Worm (Caenorhabditis elegans) whole organism, L1 larva: Measurements from ENCODE around the gene riok-3.

ENCODE experiments used
- C04F5.9 ChIP-seq: sonication (generic microtip); optimal IDR thresholded peaks from 2 replicates; lab custom pipeline; 2016; ENCODE audit warnings: missing genetic modification characterization, missing compliant biosample characterization
- F16B12.6 ChIP-seq: fragments of 150-350 bp; optimal IDR thresholded peaks from 2 replicates; lab custom pipeline; 2014; ENCODE audit warnings: missing biosample characterization, missing genetic modification characterization
- ama-1 ChIP-seq: fragments of 150-350 bp; optimal IDR thresholded peaks from 2 replicates; lab custom pipeline; 2014
- blmp-1 ChIP-seq: fragments of 150-350 bp; optimal IDR thresholded peaks from 2 replicates; lab custom pipeline; 2014; ENCODE audit warnings: missing biosample characterization, missing genetic modification characterization
- ceh-82 ChIP-seq, 3 experiments: fragments of 150-350 bp in 1 of 3; sonication (generic microtip) in 2 of 3; optimal IDR thresholded peaks; 2 replicates each; lab custom pipeline; 2014 to 2017; ENCODE audit warnings: missing biosample characterization in 3 of 3, missing genetic modification characterization in 3 of 3
- ceh-90 ChIP-seq: sonication (generic microtip); optimal IDR thresholded peaks from 2 replicates; lab custom pipeline; 2016; ENCODE audit warnings: missing genetic modification characterization, missing compliant biosample characterization
- dpl-1 ChIP-seq, 3 experiments: fragments of 150-350 bp in 2 of 3; sonication (generic microtip) in 1 of 3; optimal IDR thresholded peaks; 2 replicates each; lab custom pipeline; 2014 to 2017; ENCODE audit warnings: missing biosample characterization in 3 of 3, missing genetic modification characterization in 3 of 3, missing genetic modification reagents in 3 of 3
- dsc-1 ChIP-seq: sonication (generic microtip); optimal IDR thresholded peaks from 2 replicates; lab custom pipeline; 2016; ENCODE audit warnings: mild to moderate bottlenecking, missing genetic modification characterization, missing compliant biosample characterization
- efl-1 ChIP-seq, 4 experiments: fragments of 150-350 bp; optimal IDR thresholded peaks in 3 of 4; peaks in 1 of 4; 1 replicate in 1 of 4; 2 replicates in 3 of 4; lab custom pipeline; 2014; ENCODE audit warnings: missing biosample characterization in 2 of 4, missing genetic modification characterization in 2 of 4, missing genetic modification reagents in 2 of 4
- egl-27 ChIP-seq, 2 experiments: fragments of 150-350 bp in 1 of 2; sonication (generic microtip); optimal IDR thresholded peaks; 3 replicates each; lab custom pipeline; 2017 to 2018; ENCODE audit warnings: missing biosample characterization in 2 of 2, missing genetic modification characterization in 2 of 2, missing genetic modification reagents in 2 of 2
- elt-2 ChIP-seq: sonication (generic microtip); optimal IDR thresholded peaks from 2 replicates; lab custom pipeline; 2016; ENCODE audit warnings: missing genetic modification characterization, mild to moderate bottlenecking, inconsistent platforms, missing compliant biosample characterization, missing genetic modification reagents
- fos-1 ChIP-seq: fragments of 150-350 bp; optimal IDR thresholded peaks from 2 replicates; lab custom pipeline; 2014; ENCODE audit warnings: missing biosample characterization, missing genetic modification characterization
- hlh-17 ChIP-seq: fragments of 200-800 bp; sonication (Bioruptor generic); optimal IDR thresholded peaks from 2 replicates; lab custom pipeline; 2018; ENCODE audit warnings: missing genetic modification characterization, mild to moderate bottlenecking, missing compliant biosample characterization, moderate library complexity, borderline replicate concordance
- hpl-2 ChIP-seq: fragments of 150-350 bp; optimal IDR thresholded peaks from 2 replicates; lab custom pipeline; 2014; ENCODE audit warnings: missing biosample characterization, missing genetic modification reagents, missing genetic modification characterization
- irx-1 ChIP-seq: sonication (generic microtip); optimal IDR thresholded peaks from 2 replicates; lab custom pipeline; 2016; ENCODE audit warnings: missing genetic modification characterization, missing compliant biosample characterization
- lin-13 ChIP-seq: fragments of 150-350 bp; optimal IDR thresholded peaks from 2 replicates; lab custom pipeline; 2014; ENCODE audit warnings: missing biosample characterization, missing genetic modification reagents, missing genetic modification characterization
- lin-14 ChIP-seq: fragments of 200-800 bp; sonication (Bioruptor generic); optimal IDR thresholded peaks from 2 replicates; lab custom pipeline; 2018; ENCODE audit warnings: mild to moderate bottlenecking, missing genetic modification characterization, moderate library complexity, missing compliant biosample characterization
- lin-15B ChIP-seq: fragments of 150-350 bp; sonication (generic microtip); optimal IDR thresholded peaks from 3 replicates; lab custom pipeline; 2014; ENCODE audit warnings: missing biosample characterization, missing genetic modification characterization
- lin-35 ChIP-seq, 2 experiments: fragments of 150-350 bp; optimal IDR thresholded peaks; 2 replicates each; lab custom pipeline; 2014; ENCODE audit warnings: missing biosample characterization in 2 of 2, missing genetic modification characterization in 2 of 2, missing genetic modification reagents in 2 of 2
- lir-3 ChIP-seq: sonication (generic microtip); optimal IDR thresholded peaks from 2 replicates; lab custom pipeline; 2016; ENCODE audit warnings: mild to moderate bottlenecking, missing genetic modification characterization, moderate library complexity, missing compliant biosample characterization; ENCODE audit not compliant: poor library complexity
- lsy-2 ChIP-seq, 2 experiments: fragments of 150-350 bp; optimal IDR thresholded peaks; 2 replicates each; lab custom pipeline; 2014; ENCODE audit warnings: missing biosample characterization in 2 of 2, missing genetic modification characterization in 2 of 2
- mdl-1 ChIP-seq, 2 experiments: fragments of 150-350 bp; optimal IDR thresholded peaks; 2 replicates each; lab custom pipeline; 2014 to 2017; ENCODE audit warnings: missing biosample characterization in 2 of 2, missing genetic modification characterization in 2 of 2, inconsistent platforms in 1 of 2
- mef-2 ChIP-seq: fragments of 150-350 bp; optimal IDR thresholded peaks from 2 replicates; lab custom pipeline; 2014; ENCODE audit warnings: missing biosample characterization, missing genetic modification characterization
- mep-1 ChIP-seq: fragments of 150-350 bp; optimal IDR thresholded peaks from 2 replicates; lab custom pipeline; 2014; ENCODE audit warnings: missing biosample characterization, missing genetic modification characterization
- nhr-19 ChIP-seq: fragments of 200-800 bp; sonication (Bioruptor generic); conservative IDR thresholded peaks from 2 replicates; pipeline ENCODE4 v1.3.6; 2022; ENCODE audit warnings: missing genetic modification characterization, missing compliant biosample characterization
- nhr-20 ChIP-seq: sonication (generic microtip); optimal IDR thresholded peaks from 2 replicates; lab custom pipeline; 2016; ENCODE audit warnings: mild to moderate bottlenecking, missing genetic modification characterization, missing compliant biosample characterization
- nhr-237 ChIP-seq: fragments of 150-350 bp; optimal IDR thresholded peaks from 2 replicates; lab custom pipeline; 2014; ENCODE audit warnings: missing biosample characterization, missing genetic modification characterization
- nhr-71 ChIP-seq: sonication (generic microtip); optimal IDR thresholded peaks from 2 replicates; lab custom pipeline; 2016; ENCODE audit warnings: mild to moderate bottlenecking, missing genetic modification characterization, moderate library complexity, missing compliant biosample characterization
- nhr-85 ChIP-seq: sonication (generic microtip); peaks from one replicate; lab custom pipeline; 2016; ENCODE audit warnings: missing genetic modification characterization, inconsistent platforms, missing compliant biosample characterization
- nhr-90 ChIP-seq: sonication (generic microtip); optimal IDR thresholded peaks from 2 replicates; lab custom pipeline; 2016; ENCODE audit warnings: mild to moderate bottlenecking, missing genetic modification characterization, missing compliant biosample characterization; ENCODE audit not compliant: poor library complexity
- rnt-1 ChIP-seq: sonication (generic microtip); optimal IDR thresholded peaks from 2 replicates; lab custom pipeline; 2016; ENCODE audit warnings: mild to moderate bottlenecking, missing genetic modification characterization, moderate library complexity, missing compliant biosample characterization
- skn-1 ChIP-seq: fragments of 150-350 bp; optimal IDR thresholded peaks from 2 replicates; lab custom pipeline; 2014; ENCODE audit warnings: missing biosample characterization, missing genetic modification characterization
- snu-23 ChIP-seq: sonication (generic microtip); optimal IDR thresholded peaks from 2 replicates; lab custom pipeline; 2016; ENCODE audit warnings: missing genetic modification characterization, missing compliant biosample characterization
- sox-4 ChIP-seq: sonication (generic microtip); optimal IDR thresholded peaks from 2 replicates; lab custom pipeline; 2016; ENCODE audit warnings: missing genetic modification characterization, missing compliant biosample characterization
- tlp-1 ChIP-seq: fragments of 150-350 bp; optimal IDR thresholded peaks from 2 replicates; lab custom pipeline; 2014; ENCODE audit warnings: missing biosample characterization, missing genetic modification characterization
- unc-130 ChIP-seq: fragments of 150-350 bp; optimal IDR thresholded peaks from 2 replicates; lab custom pipeline; 2017; ENCODE audit warnings: missing biosample characterization, missing genetic modification characterization, inconsistent platforms
- zip-4 ChIP-seq: fragments of 200-800 bp; sonication (Bioruptor generic); optimal IDR thresholded peaks from 2 replicates; lab custom pipeline; 2018; ENCODE audit warnings: mild to moderate bottlenecking, missing genetic modification characterization, moderate library complexity, missing compliant biosample characterization
- ztf-11 ChIP-seq, 2 experiments: sonication (generic microtip); optimal IDR thresholded peaks; 2 replicates each; lab custom pipeline; 2016 to 2017; ENCODE audit warnings: missing genetic modification characterization in 2 of 2, missing biosample characterization in 1 of 2, missing compliant biosample characterization in 1 of 2

The riok-3 gene

DNA sequence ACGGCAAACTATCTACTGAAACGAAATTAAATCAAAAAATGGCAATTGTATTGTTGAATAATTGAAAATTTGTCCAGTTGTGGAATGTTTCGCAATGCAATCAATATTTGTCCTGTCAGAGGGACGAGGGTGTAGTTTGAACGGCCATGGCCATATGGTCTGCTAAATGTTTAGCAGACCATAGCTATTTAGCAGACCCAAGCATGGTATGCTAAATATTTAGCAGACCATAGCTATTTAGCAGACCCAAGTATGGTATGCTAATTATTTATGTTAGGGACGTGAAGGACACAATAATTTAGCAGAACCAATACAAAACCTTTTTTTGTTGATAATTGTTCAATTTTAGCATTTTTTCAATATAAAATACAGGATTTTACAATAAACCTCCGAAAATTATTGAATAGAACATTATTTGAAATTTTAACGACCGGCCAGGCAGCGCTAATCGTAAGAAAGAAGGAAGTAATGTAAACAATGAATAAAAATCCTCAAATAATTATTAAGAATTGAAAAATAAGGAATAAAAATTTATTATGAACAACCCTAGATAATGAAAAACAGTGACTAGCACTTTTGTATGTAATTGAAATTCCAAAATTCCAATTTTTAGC, at the start of gene riok-3:
TSS of gene riok-3 (minus strand) at position 15 of the 614 bp plus-strand sequence.
- TF ChIP-seq mef-2, result no peak
- peak in 1 of 2 experiments; percentile 11 for TF ChIP-seq efl-1 (optimal IDR thresholded peaks at IDR 0.05; lab: Kevin White, UChicago)
- peak in 1 of 2 experiments; percentile 71 for TF ChIP-seq efl-1 (GFP tag; optimal IDR thresholded peaks at IDR 0.05 in 1 of 2; lab: Kevin White, UChicago)
- TF ChIP-seq nhr-85 (tag; lab: Kevin White, UChicago), result peak; percentile 63
- TF ChIP-seq zip-4 (GFP tag; lab: Kevin White, UChicago), result peak; percentile 29
- peak; percentile 42 for TF ChIP-seq nhr-71
- peak in 1 of 2 experiments; percentile 7 for TF ChIP-seq lsy-2 (tag; optimal IDR thresholded peaks at IDR 0.05; lab: Kevin White, UChicago)
- TF ChIP-seq lir-3, result peak; percentile 18
- TF ChIP-seq mdl-1 (tag; optimal IDR thresholded peaks at IDR 0.05; lab: Kevin White, UChicago), result no peak
- peak; percentile 0 for TF ChIP-seq snu-23 (GFP tag; lab: Kevin White, UChicago)
- peak; percentile 38 for TF ChIP-seq ama-1 (lab: Kevin White, UChicago)

DNA sequence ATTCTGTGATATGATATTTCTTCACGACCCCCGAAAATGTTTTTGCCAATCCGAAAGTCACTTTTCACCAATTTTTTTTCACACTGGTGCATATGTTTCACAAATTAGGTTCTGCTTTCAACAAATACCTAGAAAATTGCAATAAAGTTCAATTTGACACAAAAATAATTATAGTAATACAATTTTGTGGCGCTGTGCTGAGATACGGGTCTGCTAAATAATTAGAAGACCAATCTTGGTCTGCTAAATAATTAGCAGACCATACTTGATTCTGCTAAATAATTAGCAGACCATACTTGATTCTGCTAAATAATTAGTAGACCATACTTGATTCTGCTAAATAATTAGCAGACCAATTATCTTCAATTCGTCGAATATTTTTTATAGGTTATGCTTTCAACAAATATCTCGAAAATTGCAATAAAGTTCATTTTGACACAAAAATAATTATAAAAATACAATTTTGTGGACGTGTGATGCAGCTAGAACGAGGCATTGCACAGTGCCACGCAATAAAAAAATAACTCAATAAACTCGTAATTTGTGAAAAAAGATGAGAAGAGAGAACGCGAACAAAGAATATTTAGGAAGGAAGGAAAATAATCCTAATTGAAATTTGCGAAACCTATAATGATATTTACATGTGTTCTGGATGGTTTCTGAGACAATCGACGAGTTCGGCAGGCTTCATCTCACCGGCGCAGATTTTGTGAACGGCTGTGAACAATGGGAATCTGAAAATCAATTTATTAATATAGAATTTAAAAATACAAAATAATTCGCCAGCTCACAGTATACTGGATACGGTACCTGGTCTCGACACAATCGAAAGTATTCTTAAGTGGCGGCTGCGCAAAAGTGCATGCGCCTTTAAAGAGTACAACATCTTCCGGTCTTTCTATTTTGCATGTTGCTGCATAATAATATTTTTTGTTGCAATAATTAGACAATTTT, 49.1 kb upstream of the riok-3 start:
- TF ChIP-seq efl-1 (optimal IDR thresholded peaks at IDR 0.05; lab: Kevin White, UChicago) (no peak), efl-1 (GFP tag; optimal IDR thresholded peaks at IDR 0.05 in 1 of 2; lab: Kevin White, UChicago) (peak in 1 of 2 experiments; percentile 71), ceh-90 (tag; lab: Kevin White, UChicago) (no peak), sox-4 (no peak), nhr-20 (tag; lab: Kevin White, UChicago) (no peak)

DNA sequence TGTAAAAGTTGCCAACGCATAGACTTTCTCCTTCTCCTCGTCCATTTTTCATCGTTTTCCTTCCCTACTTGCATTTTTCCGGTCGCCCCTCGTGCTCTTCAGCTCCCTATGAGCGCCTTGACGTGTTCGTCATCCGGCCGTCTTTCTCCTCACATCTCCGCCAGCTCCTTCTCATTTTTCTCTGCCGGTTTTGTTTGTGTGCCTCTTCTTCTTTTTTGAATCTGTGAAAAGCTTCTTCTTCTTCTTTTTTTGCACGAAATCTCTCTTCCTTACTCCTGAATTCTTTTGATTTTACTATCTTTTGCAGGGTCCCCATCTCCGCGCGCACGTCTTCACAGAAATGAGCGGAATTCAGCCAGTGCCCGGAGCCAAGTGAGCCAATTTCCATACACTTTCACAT, 46.7 kb upstream of the riok-3 start, which contains the start of gene K11H3.3:
TSS of gene K11H3.3 (plus strand) at position 308 of the 400 bp plus-strand sequence.
- TF ChIP-seq lin-14 (GFP tag; lab: Kevin White, UChicago) (peak; percentile 59), efl-1 (optimal IDR thresholded peaks at IDR 0.05; lab: Kevin White, UChicago) (no peak), efl-1 (GFP tag; optimal IDR thresholded peaks at IDR 0.05 in 1 of 2; lab: Kevin White, UChicago) (peak in 1 of 2 experiments; percentile 42), mef-2 (no peak), F16B12.6 (tag; lab: Kevin White, UChicago) (no peak), ceh-82 (tag; optimal IDR thresholded peaks at IDR 0.05; lab: Kevin White, UChicago) (peak in 1 of 3 experiments; percentile 0)

DNA sequence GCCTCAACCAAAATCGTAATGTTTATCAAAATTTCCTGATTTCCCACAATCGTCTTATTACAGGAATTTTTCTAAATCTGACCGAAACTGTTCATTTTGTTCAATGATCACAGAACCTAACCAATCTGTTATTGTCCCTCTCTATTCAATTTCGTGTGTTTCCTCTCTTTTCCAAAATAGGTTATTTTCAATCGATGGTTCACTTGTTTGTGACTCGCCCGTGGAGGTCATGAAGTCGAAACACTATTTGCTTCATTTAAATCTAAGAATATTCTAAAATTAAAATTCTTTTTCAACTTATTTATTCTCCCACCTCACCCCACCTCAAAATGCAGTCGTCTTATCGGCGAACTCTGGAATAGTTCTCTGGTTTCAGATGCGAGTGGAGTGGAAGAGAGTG, 46.1 kb upstream of the riok-3 start:
- TF ChIP-seq unc-130 (tag; lab: Kevin White, UChicago) (no peak), mdl-1 (tag; optimal IDR thresholded peaks at IDR 0.05; lab: Kevin White, UChicago) (no peak), dpl-1 (GFP tag; optimal IDR thresholded peaks at IDR 0.05; lab: Kevin White, UChicago) (no peak), mep-1 (tag; lab: Kevin White, UChicago) (peak; percentile 28), nhr-19 (GFP tag; lab: Robert Waterston, UW) (peak; percentile 10; the same call in 1 of the 2 replicates), lin-14 (GFP tag; lab: Kevin White, UChicago) (peak; percentile 31), nhr-90 (tag; lab: Kevin White, UChicago) (peak; percentile 0), irx-1 (tag; lab: Kevin White, UChicago) (no peak), snu-23 (GFP tag; lab: Kevin White, UChicago) (peak; percentile 5), nhr-85 (tag; lab: Kevin White, UChicago) (peak; percentile 64), lin-35 (GFP tag; optimal IDR thresholded peaks at IDR 0.05; lab: Kevin White, UChicago) (peak in 1 of 2 experiments; percentile 8), nhr-237 (no peak), lin-13 (no peak), nhr-71 (peak; percentile 7), hlh-17 (GFP tag; lab: Kevin White, UChicago) (no peak)

DNA sequence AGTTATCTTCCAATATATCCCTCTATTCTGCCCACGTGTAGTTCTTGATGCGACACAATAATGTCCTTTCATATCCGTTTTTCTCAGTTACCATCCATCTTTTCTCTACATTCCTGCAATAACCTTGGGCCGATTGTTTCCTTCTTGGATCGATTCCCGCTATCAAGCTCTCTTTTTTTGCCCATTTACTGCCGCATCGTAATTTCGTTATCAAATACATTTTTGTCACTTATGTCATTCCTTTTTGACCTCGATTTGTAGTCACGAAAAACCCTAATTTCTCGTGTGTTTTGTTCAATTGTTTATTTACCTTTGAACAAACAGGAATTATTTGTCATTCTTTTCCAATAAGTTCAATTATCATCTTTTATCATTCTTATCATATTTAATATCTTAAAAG, 45.1 kb upstream of the riok-3 start:
- TF ChIP-seq egl-27 (tag; optimal IDR thresholded peaks at IDR 0.05; lab: Kevin White, UChicago) (peak in 1 of 2 experiments; percentile 29), fos-1 (tag; lab: Kevin White, UChicago) (no peak), lin-13 (no peak), C04F5.9 (no peak), dsc-1 (no peak), rnt-1 (tag; lab: Kevin White, UChicago) (no peak), blmp-1 (tag; lab: Kevin White, UChicago) (peak; percentile 58), irx-1 (tag; lab: Kevin White, UChicago) (no peak), mdl-1 (tag; optimal IDR thresholded peaks at IDR 0.05; lab: Kevin White, UChicago) (no peak), ztf-11 (tag; optimal IDR thresholded peaks at IDR 0.05; lab: Kevin White, UChicago) (no peak), tlp-1 (tag; lab: Kevin White, UChicago) (no peak), dpl-1 (GFP tag; optimal IDR thresholded peaks at IDR 0.05; lab: Kevin White, UChicago) (no peak), nhr-85 (tag; lab: Kevin White, UChicago) (peak; percentile 57), lsy-2 (tag; optimal IDR thresholded peaks at IDR 0.05; lab: Kevin White, UChicago) (no peak), hpl-2 (GFP tag; lab: Kevin White, UChicago) (no peak), elt-2 (tag; lab: Kevin White, UChicago) (peak; percentile 1), nhr-20 (tag; lab: Kevin White, UChicago) (peak; percentile 60), lin-15B (tag; lab: Kevin White, UChicago) (no peak), skn-1 (tag; lab: Kevin White, UChicago) (no peak)
